Worm (Caenorhabditis elegans) whole organism, young adult: ENCODE measurements around the gene D2096.11.

Experiments
- B0019.2 ChIP-seq: fragments of 200-800 bp; sonication (Bioruptor generic); conservative IDR thresholded peaks from 2 replicates; pipeline ENCODE4 v1.3.6; 2022; ENCODE audit warnings: missing genetic modification reagents, missing genetic modification characterization, missing compliant biosample characterization
- B0035.1 ChIP-seq: sonication (generic microtip); optimal IDR thresholded peaks from 2 replicates; lab custom pipeline; 2016; ENCODE audit warnings: missing genetic modification characterization, mild to moderate bottlenecking, missing compliant biosample characterization, missing genotype, missing genetic modification reagents
- C06A6.2 ChIP-seq: fragments of 200-800 bp; sonication (Bioruptor generic); conservative IDR thresholded peaks from 2 replicates; pipeline ENCODE4 v1.3.6; 2022; ENCODE audit warnings: missing genetic modification characterization, missing compliant biosample characterization
- C17E4.6 ChIP-seq: fragments of 200-800 bp; sonication (Bioruptor generic); IDR thresholded peaks from 2 replicates; pipeline ENCODE4 v1.3.6; 2022; ENCODE audit warnings: missing genetic modification reagents, missing genetic modification characterization, missing compliant biosample characterization
- F52B5.7 ChIP-seq: sonication (generic microtip); optimal IDR thresholded peaks from 2 replicates; lab custom pipeline; 2016; ENCODE audit warnings: mild to moderate bottlenecking, missing genetic modification characterization, missing compliant biosample characterization
- F55B11.4 ChIP-seq: sonication (generic microtip); optimal IDR thresholded peaks from 2 replicates; lab custom pipeline; 2016; ENCODE audit warnings: missing compliant biosample characterization, missing genetic modification characterization, borderline replicate concordance; ENCODE audit not compliant: insufficient read depth
- F57A8.1 ChIP-seq: fragments of 200-800 bp; sonication (Bioruptor generic); optimal IDR thresholded peaks from 2 replicates; lab custom pipeline; 2018; ENCODE audit warnings: mild to moderate bottlenecking, missing genetic modification characterization, moderate library complexity, missing compliant biosample characterization
- Y95B8A.8 ChIP-seq: fragments of 200-800 bp; sonication (Bioruptor generic); IDR thresholded peaks from 2 replicates; pipeline ENCODE4 v1.3.6; 2022; ENCODE audit warnings: missing genetic modification reagents, missing genetic modification characterization, missing compliant biosample characterization
- ZK185.1 ChIP-seq: sonication (generic microtip); optimal IDR thresholded peaks from 2 replicates; lab custom pipeline; 2016; ENCODE audit warnings: mild to moderate bottlenecking, missing genetic modification characterization, missing compliant biosample characterization; ENCODE audit not compliant: poor library complexity, severe bottlenecking
- ama-1 ChIP-seq, 3 experiments: fragments of 150-350 bp in 1 of 3; sonication (generic microtip) in 2 of 3; optimal IDR thresholded peaks; 2 replicates each; lab custom pipeline; 2014 to 2018; ENCODE audit warnings: missing biosample characterization in 2 of 3, missing genetic modification characterization in 2 of 3, missing genetic modification reagents in 2 of 3
- aptf-2 ChIP-seq: fragments of 200-800 bp; sonication (Bioruptor generic); conservative IDR thresholded peaks from 2 replicates; pipeline ENCODE4 v1.3.6; 2022; ENCODE audit warnings: missing genetic modification reagents, missing genetic modification characterization, missing compliant biosample characterization
- aptf-3 ChIP-seq: fragments of 200-800 bp; sonication (Bioruptor generic); IDR thresholded peaks from 2 replicates; pipeline ENCODE4 v1.3.6; 2022; ENCODE audit warnings: missing genetic modification characterization, missing compliant biosample characterization
- atf-7 ChIP-seq: sonication (generic microtip); optimal IDR thresholded peaks from 2 replicates; lab custom pipeline; 2017; ENCODE audit warnings: mild to moderate bottlenecking, missing genetic modification characterization, missing compliant biosample characterization
- attf-5 ChIP-seq: fragments of 200-800 bp; sonication (Bioruptor generic); optimal IDR thresholded peaks from 2 replicates; lab custom pipeline; 2018; ENCODE audit warnings: mild to moderate bottlenecking, missing genetic modification characterization, missing compliant biosample characterization
- bed-2 ChIP-seq: fragments of 200-800 bp; sonication (Bioruptor generic); IDR thresholded peaks from 2 replicates; pipeline ENCODE4 v1.3.6; 2022; ENCODE audit warnings: missing genetic modification reagents, missing genetic modification characterization, missing compliant biosample characterization
- ceh-58 ChIP-seq: fragments of 200-800 bp; sonication (Bioruptor generic); IDR thresholded peaks from 2 replicates; pipeline ENCODE4 v1.3.6; 2022; ENCODE audit warnings: missing genetic modification characterization, missing compliant biosample characterization
- ceh-79 ChIP-seq: sonication (generic microtip); optimal IDR thresholded peaks from 2 replicates; lab custom pipeline; 2017; ENCODE audit warnings: mild to moderate bottlenecking, missing genetic modification characterization, missing compliant biosample characterization
- dpl-1 ChIP-seq: fragments of 150-350 bp; optimal IDR thresholded peaks from 2 replicates; lab custom pipeline; 2014; ENCODE audit warnings: missing biosample characterization, missing genetic modification reagents, missing genetic modification characterization
- efl-1 ChIP-seq: fragments of 150-350 bp; optimal IDR thresholded peaks from 2 replicates; lab custom pipeline; 2014; ENCODE audit warnings: missing biosample characterization, missing genetic modification reagents, missing genetic modification characterization
- egrh-3 ChIP-seq: fragments of 200-800 bp; sonication (Bioruptor generic); IDR thresholded peaks from 2 replicates; pipeline ENCODE4 v1.3.6; 2022; ENCODE audit warnings: missing genetic modification reagents, missing genetic modification characterization, missing compliant biosample characterization
- hsf-1 ChIP-seq: fragments of 200-800 bp; sonication (Bioruptor generic); IDR thresholded peaks from 2 replicates; pipeline ENCODE4 v1.3.6; 2022; ENCODE audit warnings: missing genetic modification reagents, missing genetic modification characterization, missing compliant biosample characterization
- lag-1 ChIP-seq: fragments of 200-800 bp; sonication (Bioruptor generic); IDR thresholded peaks from 2 replicates; pipeline ENCODE4 v1.3.6; 2022; ENCODE audit warnings: missing genetic modification reagents, missing genetic modification characterization, missing compliant biosample characterization
- lin-26 ChIP-seq: fragments of 200-800 bp; sonication (Bioruptor generic); IDR thresholded peaks from 2 replicates; pipeline ENCODE4 v1.3.6; 2022; ENCODE audit warnings: missing genetic modification reagents, missing genetic modification characterization, missing compliant biosample characterization
- lsy-27 ChIP-seq: sonication (generic microtip); optimal IDR thresholded peaks from 2 replicates; lab custom pipeline; 2017; ENCODE audit warnings: missing genetic modification characterization, mild to moderate bottlenecking, missing compliant biosample characterization, antibody characterized with exemption, missing genotype, borderline replicate concordance; ENCODE audit not compliant: insufficient read depth
- madf-10 ChIP-seq: sonication (generic microtip); optimal IDR thresholded peaks from 2 replicates; lab custom pipeline; 2016; ENCODE audit warnings: mild to moderate bottlenecking, missing genetic modification characterization, missing compliant biosample characterization
- madf-8 ChIP-seq: fragments of 200-800 bp; sonication (Bioruptor generic); conservative IDR thresholded peaks from 2 replicates; pipeline ENCODE4 v1.3.6; 2022; ENCODE audit warnings: missing genetic modification reagents, missing genetic modification characterization, missing compliant biosample characterization
- mes-4 ChIP-seq: sonication (generic microtip); optimal IDR thresholded peaks from 2 replicates; lab custom pipeline; 2016; ENCODE audit warnings: missing genotype, missing genetic modification characterization, missing compliant biosample characterization
- nfya-1 ChIP-seq: sonication (generic microtip); optimal IDR thresholded peaks from 2 replicates; lab custom pipeline; 2017; ENCODE audit warnings: antibody characterized with exemption, missing compliant biosample characterization, missing genetic modification characterization, borderline replicate concordance; ENCODE audit not compliant: insufficient read depth
- nfyb-1 ChIP-seq: fragments of 200-800 bp; sonication (Bioruptor generic); IDR thresholded peaks from 2 replicates; pipeline ENCODE4 v1.3.6; 2022; ENCODE audit warnings: missing genetic modification reagents, missing genetic modification characterization, missing compliant biosample characterization
- nhr-120 ChIP-seq: fragments of 200-800 bp; sonication (Bioruptor generic); IDR thresholded peaks from 2 replicates; pipeline ENCODE4 v1.3.6; 2022; ENCODE audit warnings: missing genetic modification characterization, missing compliant biosample characterization
- nhr-80 ChIP-seq: sonication (generic microtip); optimal IDR thresholded peaks from 2 replicates; lab custom pipeline; 2016; ENCODE audit warnings: missing genetic modification characterization, missing compliant biosample characterization
- pbrm-1 ChIP-seq: fragments of 200-800 bp; sonication (Bioruptor generic); IDR thresholded peaks from 2 replicates; pipeline ENCODE4 v1.3.6; 2022; ENCODE audit warnings: missing genetic modification reagents, missing genetic modification characterization, missing compliant biosample characterization
- pha-4 ChIP-seq: fragments of 150-350 bp; sonication (generic microtip); optimal IDR thresholded peaks from 2 replicates; lab custom pipeline; 2014; ENCODE audit warnings: missing biosample characterization, missing genetic modification reagents, missing genetic modification characterization
- rcor-1 ChIP-seq: fragments of 200-800 bp; sonication (Bioruptor generic); IDR thresholded peaks from 2 replicates; pipeline ENCODE4 v1.3.6; 2022; ENCODE audit warnings: missing genetic modification reagents, missing genetic modification characterization, missing compliant biosample characterization
- repo-1 ChIP-seq: sonication (generic microtip); optimal IDR thresholded peaks from 2 replicates; lab custom pipeline; 2017; ENCODE audit warnings: mild to moderate bottlenecking, missing genetic modification characterization, missing compliant biosample characterization
- sdz-38 ChIP-seq: sonication (generic microtip); optimal IDR thresholded peaks from 2 replicates; lab custom pipeline; 2016; ENCODE audit warnings: missing genotype, missing genetic modification characterization, missing compliant biosample characterization
- snpc-1.3 ChIP-seq: sonication (generic microtip); optimal IDR thresholded peaks from 2 replicates; lab custom pipeline; 2017; ENCODE audit warnings: missing genetic modification characterization, mild to moderate bottlenecking, missing compliant biosample characterization, antibody characterized with exemption, moderate library complexity, missing genotype, missing genetic modification reagents; ENCODE audit not compliant: insufficient read depth
- somi-1 ChIP-seq: fragments of 200-800 bp; sonication (Bioruptor generic); optimal IDR thresholded peaks from 2 replicates; lab custom pipeline; 2018; ENCODE audit warnings: mild to moderate bottlenecking, missing genetic modification characterization, missing compliant biosample characterization
- sptf-2 ChIP-seq: fragments of 200-800 bp; sonication (Bioruptor generic); optimal IDR thresholded peaks from 2 replicates; lab custom pipeline; 2018; ENCODE audit warnings: mild to moderate bottlenecking, missing genetic modification characterization, missing compliant biosample characterization
- tbp1 ChIP-seq: fragments of 200-800 bp; sonication (Bioruptor generic); optimal IDR thresholded peaks from 2 replicates; lab custom pipeline; 2018; ENCODE audit warnings: mild to moderate bottlenecking, missing genetic modification characterization, missing compliant biosample characterization
- tbx-9 ChIP-seq: sonication (generic microtip); optimal IDR thresholded peaks from 2 replicates; lab custom pipeline; 2016; ENCODE audit warnings: borderline replicate concordance, missing genetic modification characterization, inconsistent platforms, missing compliant biosample characterization
- zim-3 ChIP-seq: sonication (generic microtip); optimal IDR thresholded peaks from 2 replicates; lab custom pipeline; 2017; ENCODE audit warnings: mild to moderate bottlenecking, missing genetic modification characterization, moderate library complexity, missing compliant biosample characterization
- ztf-26 ChIP-seq: sonication (generic microtip); optimal IDR thresholded peaks from 2 replicates; lab custom pipeline; 2017; ENCODE audit warnings: missing genetic modification characterization, missing compliant biosample characterization
- ztf-3 ChIP-seq: fragments of 200-800 bp; sonication (Bioruptor generic); optimal IDR thresholded peaks from 2 replicates; lab custom pipeline; 2018; ENCODE audit warnings: mild to moderate bottlenecking, missing genetic modification characterization, missing compliant biosample characterization

Gene D2096.11

ce11 chrIV:8379278-8379677 is 14.7 kb downstream of the D2096.11 start, which contains the start of gene nap-1 (continued):
- TF ChIP-seq pbrm-1 (GFP tag; lab: Robert Waterston, UW) (peak; percentile 27; the same call in 1 of the 2 replicates), nfyb-1 (GFP tag; lab: Robert Waterston, UW) (0 out of 2 replicates have a peak, but pooled peaks have one; percentile 49), aptf-2 (no peak), sptf-2 (no peak)

- 0 out of 2 replicates have a peak, but pooled peaks have one; percentile 80 for TF ChIP-seq ceh-58 (GFP tag; lab: Robert Waterston, UW)
- TF ChIP-seq nhr-120, result 0 out of 2 replicates have a peak, but pooled peaks have one; percentile 12
- TF ChIP-seq ztf-26 (tag; lab: Kevin White, UChicago), result no peak
- peak; percentile 51; the same call in 1 of the 2 replicates for TF ChIP-seq lin-26 (GFP tag; lab: Robert Waterston, UW)
Observed at ce11 chrIV:8378280-8378679, 15.7 kb downstream of the D2096.11 start.

- TF ChIP-seq lag-1 (GFP tag; lab: Robert Waterston, UW) (no peak), madf-10 (tag; lab: Kevin White, UChicago) (no peak), ztf-3 (GFP tag; lab: Kevin White, UChicago) (no peak), repo-1 (tag; lab: Kevin White, UChicago) (peak; percentile 88), tbx-9 (tag; lab: Kevin White, UChicago) (peak; percentile 91), F55B11.4 (tag; lab: Kevin White, UChicago) (no peak), sdz-38 (tag; lab: Kevin White, UChicago) (no peak), bed-2 (no peak), rcor-1 (GFP tag; lab: Robert Waterston, UW) (peak; percentile 60), C06A6.2 (no peak), C17E4.6 (GFP tag; lab: Robert Waterston, UW) (peak; percentile 76), egrh-3 (GFP tag; lab: Robert Waterston, UW) (no peak), tbp1 (GFP tag; lab: Kevin White, UChicago) (peak; percentile 72), atf-7 (peak; percentile 87), nfya-1 (tag; lab: Kevin White, UChicago) (no peak), aptf-2 (no peak), B0035.1 (tag; lab: Kevin White, UChicago) (peak; percentile 52), dpl-1 (GFP tag; lab: Kevin White, UChicago) (no peak), Y95B8A.8 (GFP tag; lab: Robert Waterston, UW) (peak; percentile 64; the same call in 1 of the 2 replicates), nhr-80 (no peak), F57A8.1 (GFP tag; lab: Kevin White, UChicago) (peak; percentile 44), hsf-1 (GFP tag; lab: Robert Waterston, UW) (peak; percentile 91), pha-4 (no peak), mes-4 (tag; lab: Kevin White, UChicago) (peak; percentile 29), attf-5 (GFP tag; lab: Kevin White, UChicago) (peak; percentile 67), lsy-27 (no peak), madf-8 (no peak; the same call in 1 of the 2 replicates), ZK185.1 (peak; percentile 32), ama-1 (optimal IDR thresholded peaks at IDR 0.05; lab: Kevin White, UChicago) (peak; percentile 74), ama-1 (GFP tag; optimal IDR thresholded peaks at IDR 0.05; lab: Kevin White, UChicago) (peak; percentile 76 to 95), efl-1 (GFP tag; lab: Kevin White, UChicago) (no peak), somi-1 (GFP tag; lab: Kevin White, UChicago) (no peak), B0019.2 (GFP tag; lab: Robert Waterston, UW) (no peak), nhr-120 (0 out of 2 replicates have a peak, but pooled peaks have one; percentile 55), zim-3 (tag; lab: Kevin White, UChicago) (peak; percentile 64), F52B5.7 (tag; lab: Kevin White, UChicago) (peak; percentile 93), snpc-1.3 (tag; lab: Kevin White, UChicago) (peak; percentile 89), aptf-3 (peak; percentile 94), ceh-79 (tag; lab: Kevin White, UChicago) (peak; percentile 86)
Observed at ce11 chrIV:8377501-8377900, 16.5 kb downstream of the D2096.11 start, which contains the start of gene D2096.7. Gene D2096.7, minus strand, starts transcription at chrIV:8377630.
